Worm (Caenorhabditis elegans) whole organism, midembryonic: ENCODE data around the gene gldc-1.
A peak's percentile ranks its signal among the peaks of the same experiment; 100 is the strongest.

Source experiments
- T22C8.4 ChIP-seq: fragments of 200-800 bp; sonication (Bioruptor generic); IDR thresholded peaks from 2 replicates; pipeline ENCODE4 v1.3.6; 2022; ENCODE audit warnings: missing genetic modification characterization, missing compliant biosample characterization
- cog-1 ChIP-seq: sonication (generic microtip); optimal IDR thresholded peaks from 2 replicates; lab custom pipeline; 2016; ENCODE audit warnings: missing genetic modification characterization, missing compliant biosample characterization
- flt-1 ChIP-seq: fragments of 200-800 bp; sonication (Bioruptor generic); IDR thresholded peaks from 2 replicates; pipeline ENCODE4 v1.3.6; 2022; ENCODE audit warnings: missing genetic modification characterization, missing compliant biosample characterization
- klf-2 ChIP-seq: fragments of 200-800 bp; sonication (Bioruptor generic); conservative IDR thresholded peaks from 2 replicates; pipeline ENCODE4 v1.3.6; 2022; ENCODE audit warnings: missing genetic modification reagents, missing genetic modification characterization, missing compliant biosample characterization
- med-1 ChIP-seq: sonication (generic microtip); optimal IDR thresholded peaks from 2 replicates; lab custom pipeline; 2017; ENCODE audit warnings: missing genetic modification characterization, mild to moderate bottlenecking, missing compliant biosample characterization, antibody characterized with exemption, missing genetic modification reagents; ENCODE audit not compliant: insufficient read depth
- ref-1 ChIP-seq: fragments of 200-800 bp; sonication (Bioruptor generic); conservative IDR thresholded peaks from 2 replicates; pipeline ENCODE4 v1.3.6; 2022; ENCODE audit warnings: missing genetic modification reagents, missing genetic modification characterization, missing compliant biosample characterization
- tab-1 ChIP-seq: fragments of 200-800 bp; sonication (Bioruptor generic); IDR thresholded peaks from 2 replicates; pipeline ENCODE4 v1.3.6; 2022; ENCODE audit warnings: missing genetic modification characterization, missing compliant biosample characterization
- ztf-23 ChIP-seq: fragments of 200-800 bp; sonication (Bioruptor generic); IDR thresholded peaks from 2 replicates; pipeline ENCODE4 v1.3.6; 2022; ENCODE audit warnings: missing genetic modification reagents, missing genetic modification characterization, missing compliant biosample characterization
- ztf-29 ChIP-seq: fragments of 200-800 bp; sonication (Bioruptor generic); IDR thresholded peaks from 2 replicates; pipeline ENCODE4 v1.3.6; 2022; ENCODE audit warnings: missing genetic modification reagents, missing genetic modification characterization, missing compliant biosample characterization

Gene gldc-1

DNA sequence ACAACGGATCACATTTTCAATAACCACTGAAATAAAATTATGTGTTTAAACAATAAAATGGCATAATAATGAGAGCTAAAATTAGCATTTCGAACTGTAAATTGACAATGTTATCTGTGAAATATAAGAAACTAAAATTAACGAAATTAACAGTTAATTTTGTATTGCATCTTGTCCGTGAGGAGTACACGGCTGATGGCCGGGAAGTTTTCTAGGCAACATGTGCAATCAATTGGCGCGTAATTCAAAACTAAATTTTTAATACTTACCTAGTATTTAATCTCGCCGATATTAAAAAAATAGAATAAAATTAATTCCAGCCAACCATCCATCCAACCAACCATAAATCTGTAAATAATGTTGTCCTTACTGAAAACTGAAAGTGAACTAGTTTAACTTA is 11.3 kb downstream of the gldc-1 start:
- TF ChIP-seq cog-1 (tag; lab: Kevin White, UChicago), result peak; percentile 60
- TF ChIP-seq ref-1 (GFP tag; lab: Robert Waterston, UW), result no peak
- no peak for TF ChIP-seq med-1 (GFP tag; lab: Kevin White, UChicago)
- no peak for TF ChIP-seq T22C8.4 (GFP tag; lab: Robert Waterston, UW)
- TF ChIP-seq ztf-23 (GFP tag; lab: Robert Waterston, UW), result peak; percentile 77
- TF ChIP-seq flt-1 (GFP tag; lab: Robert Waterston, UW), result no peak; the same call in 1 of the 2 replicates

DNA sequence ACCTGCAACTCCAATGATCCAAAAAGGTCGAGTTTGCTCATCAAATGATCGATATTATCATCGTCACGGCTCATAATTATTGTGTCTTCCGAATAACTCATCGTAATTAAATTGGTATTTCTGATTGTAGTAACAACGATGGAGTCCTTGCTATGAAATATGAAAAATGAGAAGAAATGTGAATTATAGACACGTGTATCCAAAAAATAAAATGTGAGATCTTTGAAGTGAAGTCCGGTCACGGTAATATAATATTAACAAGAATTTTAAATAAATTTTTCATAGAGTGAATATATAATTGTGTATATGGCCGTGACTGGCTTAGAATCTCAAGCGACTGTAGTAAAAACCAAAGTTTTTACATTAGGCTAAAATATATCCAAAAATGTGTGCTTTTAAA is 16.8 kb downstream of the gldc-1 start, which contains the start of gene H12I13.1:
H12I13.1 (minus strand) TSS at position 101 of the 400 bp plus-strand sequence.
- no peak for TF ChIP-seq cog-1 (tag; lab: Kevin White, UChicago)
- TF ChIP-seq ztf-29, result no peak
- no peak for TF ChIP-seq ref-1 (GFP tag; lab: Robert Waterston, UW)
- TF ChIP-seq T22C8.4 (GFP tag; lab: Robert Waterston, UW), result no peak
- no peak for TF ChIP-seq flt-1 (GFP tag; lab: Robert Waterston, UW)
- no peak for TF ChIP-seq tab-1
- TF ChIP-seq med-1 (GFP tag; lab: Kevin White, UChicago), result no peak
- TF ChIP-seq ztf-23 (GFP tag; lab: Robert Waterston, UW), result no peak
- TF ChIP-seq klf-2, result no peak

DNA sequence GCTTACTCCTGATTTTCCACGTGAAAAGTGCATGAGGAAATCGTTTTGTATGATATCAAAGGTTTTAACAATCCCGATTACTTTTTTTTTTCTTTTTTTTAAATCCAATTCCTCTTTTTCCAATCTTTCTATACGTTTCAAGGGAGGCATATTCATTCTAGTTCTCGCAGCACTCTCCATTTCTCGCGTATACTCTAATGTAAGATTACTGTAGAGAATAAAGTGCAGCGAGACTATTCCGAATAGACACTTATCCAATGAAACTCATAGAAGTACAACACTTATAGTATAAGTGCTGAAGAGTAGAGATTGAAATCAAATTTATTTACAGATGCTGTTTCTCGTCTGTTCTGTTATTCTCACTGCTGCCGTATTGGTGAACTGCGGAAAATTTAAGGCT is 27.4 kb downstream of the gldc-1 start, which contains the start of gene H12I13.6:
H12I13.6 (plus strand) TSS at position 301 of the 400 bp plus-strand sequence.
- TF ChIP-seq ztf-29 (no peak), tab-1 (no peak), med-1 (GFP tag; lab: Kevin White, UChicago) (no peak), T22C8.4 (GFP tag; lab: Robert Waterston, UW) (no peak), ztf-23 (GFP tag; lab: Robert Waterston, UW) (no peak), klf-2 (no peak), flt-1 (GFP tag; lab: Robert Waterston, UW) (no peak)

DNA sequence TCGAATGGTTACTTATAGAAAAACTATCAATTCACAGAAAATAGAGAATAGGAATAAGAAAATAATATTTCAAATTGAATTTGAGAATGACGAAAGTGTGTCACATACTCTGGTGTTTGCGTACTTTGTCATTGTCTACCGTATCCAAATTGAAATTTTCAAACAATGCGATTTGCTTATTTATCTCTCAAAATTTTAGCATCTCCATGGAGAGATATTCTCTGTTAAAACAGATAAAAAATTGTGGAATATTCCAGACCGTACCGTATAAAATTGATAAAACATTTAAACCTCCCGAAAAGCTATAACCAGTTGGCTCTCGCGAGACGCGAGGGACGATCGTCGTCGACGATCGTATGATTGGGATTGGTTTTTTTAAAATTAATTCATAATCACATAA is 30.5 kb downstream of the gldc-1 start, which contains the start of gene fbf-1:
fbf-1 (minus strand) TSS at position 101 of the 400 bp plus-strand sequence.
- TF ChIP-seq flt-1 (GFP tag; lab: Robert Waterston, UW), result no peak
- no peak for TF ChIP-seq klf-2
- TF ChIP-seq ztf-29, result no peak
- TF ChIP-seq med-1 (GFP tag; lab: Kevin White, UChicago), result no peak
- no peak for TF ChIP-seq cog-1 (tag; lab: Kevin White, UChicago)
- no peak for TF ChIP-seq ref-1 (GFP tag; lab: Robert Waterston, UW)
- TF ChIP-seq ztf-23 (GFP tag; lab: Robert Waterston, UW), result no peak
- TF ChIP-seq tab-1, result no peak
- no peak for TF ChIP-seq T22C8.4 (GFP tag; lab: Robert Waterston, UW)

DNA sequence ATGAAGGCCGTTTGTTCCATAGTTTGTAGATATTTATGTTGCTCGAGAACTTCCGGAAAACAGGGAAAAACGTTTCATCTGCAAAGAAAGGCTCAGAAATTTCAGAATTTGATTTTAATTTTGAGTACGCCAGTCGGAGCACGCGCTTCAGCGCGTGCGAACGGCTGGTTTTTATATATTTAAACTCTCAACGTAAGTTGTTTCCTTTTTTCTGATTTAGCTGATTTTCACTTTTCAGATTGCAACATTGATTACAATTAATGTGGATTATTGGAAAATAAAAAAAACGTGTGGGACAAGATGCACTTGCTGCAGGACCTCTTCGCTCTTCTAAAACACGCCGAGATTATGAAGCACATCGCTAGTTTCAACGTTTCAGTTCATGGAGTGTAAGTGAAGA is 32.4 kb downstream of the gldc-1 start, which contains the start of gene F21H12.3:
F21H12.3 (plus strand) TSS at position 301 of the 400 bp plus-strand sequence.
- TF ChIP-seq cog-1 (tag; lab: Kevin White, UChicago), result no peak
- TF ChIP-seq tab-1, result no peak
- no peak for TF ChIP-seq klf-2
- TF ChIP-seq T22C8.4 (GFP tag; lab: Robert Waterston, UW), result no peak
- no peak for TF ChIP-seq flt-1 (GFP tag; lab: Robert Waterston, UW)
- TF ChIP-seq ref-1 (GFP tag; lab: Robert Waterston, UW), result no peak
- no peak for TF ChIP-seq med-1 (GFP tag; lab: Kevin White, UChicago)
- no peak for TF ChIP-seq ztf-29

DNA sequence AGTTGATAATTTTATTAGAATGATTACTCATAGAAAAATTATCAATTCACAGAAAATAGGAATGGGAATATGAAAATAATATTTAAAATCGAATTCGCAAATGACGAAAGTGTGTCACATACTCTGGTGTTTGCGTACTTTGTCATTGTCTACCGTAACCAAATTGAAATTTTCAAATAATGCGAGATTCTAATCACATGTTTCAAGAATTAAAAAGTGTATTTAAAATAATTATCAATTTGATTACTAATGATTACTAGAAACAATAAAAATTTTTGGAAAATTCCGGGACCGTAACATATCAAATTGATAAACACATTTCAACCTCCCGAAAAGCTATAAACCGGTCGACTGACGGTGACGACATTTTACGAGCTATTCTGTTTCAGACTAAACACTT is 41.2 kb downstream of the gldc-1 start, which contains the start of the genes fbf-2 and nspg-3:
fbf-2 (minus strand) TSS at position 101 of the 400 bp plus-strand sequence.
nspg-3 (plus strand) TSS at position 388 of the 400 bp plus-strand sequence.
- TF ChIP-seq med-1 (GFP tag; lab: Kevin White, UChicago) (no peak), cog-1 (tag; lab: Kevin White, UChicago) (no peak), ztf-23 (GFP tag; lab: Robert Waterston, UW) (no peak), flt-1 (GFP tag; lab: Robert Waterston, UW) (no peak), klf-2 (no peak)

DNA sequence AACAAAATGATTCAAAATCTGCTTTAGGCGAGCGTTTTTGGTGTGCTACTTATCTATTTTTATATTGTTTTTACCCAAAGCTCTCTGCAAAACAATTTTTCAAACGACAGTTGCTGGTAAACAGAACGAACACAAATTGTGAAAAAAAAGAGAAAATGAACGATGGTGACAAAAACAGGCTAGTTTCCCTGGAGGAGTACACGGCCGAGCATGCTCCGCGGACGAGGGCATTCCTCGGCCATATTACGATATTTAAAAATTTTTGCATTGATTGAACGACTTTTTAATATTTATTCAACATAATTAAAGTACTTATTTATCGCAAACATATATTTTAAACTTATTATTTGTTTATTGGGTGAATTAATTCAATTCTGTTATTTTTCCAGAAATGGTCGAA is 47.2 kb downstream of the gldc-1 start, which contains the start of the genes tpp-2 and rbbp-5:
tpp-2 (minus strand) TSS at position 157 of the 400 bp plus-strand sequence.
rbbp-5 (plus strand) TSS at position 390 of the 400 bp plus-strand sequence.
- 0 out of 2 replicates have a peak, but pooled peaks have one; percentile 47 for TF ChIP-seq flt-1 (GFP tag; lab: Robert Waterston, UW)
- TF ChIP-seq klf-2, result no peak
- 0 out of 2 replicates have a peak, but pooled peaks have one; percentile 17 for TF ChIP-seq T22C8.4 (GFP tag; lab: Robert Waterston, UW)
- TF ChIP-seq ztf-29, result no peak
- TF ChIP-seq med-1 (GFP tag; lab: Kevin White, UChicago), result no peak

DNA sequence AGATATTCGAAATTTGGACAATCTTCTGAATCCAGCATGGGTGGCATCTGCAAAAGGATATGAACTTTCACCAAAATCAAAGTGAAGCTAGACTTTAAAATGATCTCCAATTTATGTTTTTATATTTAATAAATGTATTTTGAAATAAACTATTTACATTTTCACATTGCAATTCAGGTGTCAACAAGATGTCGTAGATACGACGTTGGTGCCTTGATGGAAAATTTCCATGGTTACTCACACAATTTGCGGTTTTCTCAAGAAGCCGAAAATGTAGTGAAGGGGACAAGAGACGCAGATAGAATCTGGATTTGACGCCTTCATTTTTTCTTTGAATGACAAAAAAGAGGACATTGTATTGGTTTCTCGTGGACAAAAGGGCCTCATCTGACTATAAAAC is 49.3 kb downstream of the gldc-1 start, which contains the start of gene rgs-3:
rgs-3 (plus strand) TSS at position 301 of the 400 bp plus-strand sequence.
- no peak for TF ChIP-seq med-1 (GFP tag; lab: Kevin White, UChicago)
- TF ChIP-seq flt-1 (GFP tag; lab: Robert Waterston, UW), result no peak
- TF ChIP-seq klf-2, result no peak
- TF ChIP-seq ztf-29, result no peak
- TF ChIP-seq T22C8.4 (GFP tag; lab: Robert Waterston, UW), result no peak
- TF ChIP-seq ref-1 (GFP tag; lab: Robert Waterston, UW), result no peak
- TF ChIP-seq cog-1 (tag; lab: Kevin White, UChicago), result no peak
- TF ChIP-seq ztf-23 (GFP tag; lab: Robert Waterston, UW), result no peak
- TF ChIP-seq tab-1, result no peak

DNA sequence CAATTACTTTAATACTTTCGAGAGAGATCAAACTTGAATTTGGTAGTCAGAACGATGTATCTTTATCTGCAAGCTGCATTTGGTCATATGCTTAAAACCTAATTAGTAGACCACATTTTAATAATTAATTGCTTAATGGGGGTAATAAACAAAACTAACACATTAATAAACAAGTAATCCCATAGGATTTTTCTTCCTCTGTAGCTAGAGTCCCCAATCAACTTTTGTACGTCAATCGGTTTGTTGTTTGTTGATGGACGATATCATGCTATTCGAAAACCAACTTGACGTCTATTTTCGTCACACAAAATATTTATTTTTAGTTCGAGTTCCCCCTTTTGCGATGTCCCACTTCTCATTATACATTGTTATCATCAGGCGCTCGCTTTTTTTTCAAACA is 51.3 kb downstream of the gldc-1 start:
- TF ChIP-seq flt-1 (GFP tag; lab: Robert Waterston, UW) (no peak), med-1 (GFP tag; lab: Kevin White, UChicago) (no peak), ref-1 (GFP tag; lab: Robert Waterston, UW) (no peak), cog-1 (tag; lab: Kevin White, UChicago) (no peak), ztf-23 (GFP tag; lab: Robert Waterston, UW) (no peak), ztf-29 (no peak), klf-2 (no peak), tab-1 (no peak), T22C8.4 (GFP tag; lab: Robert Waterston, UW) (no peak)
